Worm (Caenorhabditis elegans) whole organism, young adult: Measurements from ENCODE around the gene stdh-1.

ENCODE experiments used
- F23B12.7 ChIP-seq: sonication (generic microtip); optimal IDR thresholded peaks from 2 replicates; lab custom pipeline; 2017; ENCODE audit warnings: missing genetic modification characterization, mild to moderate bottlenecking, missing compliant biosample characterization, antibody characterized with exemption, moderate library complexity; ENCODE audit not compliant: insufficient read depth
- Y67H2A.10 ChIP-seq: fragments of 200-800 bp; sonication (Bioruptor generic); conservative IDR thresholded peaks from 2 replicates; pipeline ENCODE4 v1.3.6; 2022; ENCODE audit warnings: missing genetic modification reagents, missing genetic modification characterization, missing compliant biosample characterization
- ama-1 ChIP-seq, 3 experiments: fragments of 150-350 bp in 1 of 3; sonication (generic microtip) in 2 of 3; optimal IDR thresholded peaks; 2 replicates each; lab custom pipeline; 2014 to 2018; ENCODE audit warnings: missing biosample characterization in 2 of 3, missing genetic modification characterization in 2 of 3, missing genetic modification reagents in 2 of 3
- attf-3 ChIP-seq: fragments of 200-800 bp; sonication (Bioruptor generic); conservative IDR thresholded peaks from 2 replicates; pipeline ENCODE4 v1.3.6; 2022; ENCODE audit warnings: missing genetic modification reagents, missing genetic modification characterization, missing compliant biosample characterization
- attf-6 ChIP-seq: fragments of 200-800 bp; sonication (Bioruptor generic); IDR thresholded peaks from 2 replicates; pipeline ENCODE4 v1.3.6; 2022; ENCODE audit warnings: missing genetic modification reagents, missing genetic modification characterization, missing compliant biosample characterization
- bed-2 ChIP-seq: fragments of 200-800 bp; sonication (Bioruptor generic); IDR thresholded peaks from 2 replicates; pipeline ENCODE4 v1.3.6; 2022; ENCODE audit warnings: missing genetic modification reagents, missing genetic modification characterization, missing compliant biosample characterization
- cebp-1 ChIP-seq, 2 experiments: fragments of 200-800 bp in 1 of 2; sonication (Bioruptor generic) in 1 of 2; sonication (generic microtip) in 1 of 2; IDR thresholded peaks in 1 of 2; optimal IDR thresholded peaks in 1 of 2; 2 replicates each; pipeline versions ENCODE4 v1.3.6 to Lab custom; 2017 to 2022; ENCODE audit warnings: missing compliant biosample characterization in 2 of 2, missing genetic modification characterization in 2 of 2, mild to moderate bottlenecking in 1 of 2, missing genetic modification reagents in 1 of 2, moderate library complexity in 1 of 2
- ceh-40 ChIP-seq: fragments of 200-800 bp; sonication (Bioruptor generic); IDR thresholded peaks from 2 replicates; pipeline ENCODE4 v1.3.6; 2022; ENCODE audit warnings: missing genetic modification characterization, missing compliant biosample characterization
- ceh-91 ChIP-seq: fragments of 200-800 bp; sonication (Bioruptor generic); IDR thresholded peaks from 2 replicates; pipeline ENCODE4 v1.3.6; 2022; ENCODE audit warnings: missing genetic modification reagents, missing genetic modification characterization, missing compliant biosample characterization
- chd-7 ChIP-seq: sonication (generic microtip); optimal IDR thresholded peaks from 2 replicates; lab custom pipeline; 2016; ENCODE audit warnings: mild to moderate bottlenecking, missing genetic modification characterization, moderate library complexity, missing compliant biosample characterization
- dox-1 ChIP-seq: fragments of 200-800 bp; sonication (Bioruptor generic); IDR thresholded peaks from 2 replicates; pipeline ENCODE4 v1.3.6; 2022; ENCODE audit warnings: missing genetic modification reagents, missing genetic modification characterization, missing compliant biosample characterization
- dpff-1 ChIP-seq: sonication (generic microtip); optimal IDR thresholded peaks from 2 replicates; lab custom pipeline; 2017; ENCODE audit warnings: mild to moderate bottlenecking, missing genetic modification characterization, missing compliant biosample characterization
- efl-1 ChIP-seq: fragments of 150-350 bp; optimal IDR thresholded peaks from 2 replicates; lab custom pipeline; 2014; ENCODE audit warnings: missing biosample characterization, missing genetic modification reagents, missing genetic modification characterization
- egl-18 ChIP-seq: fragments of 200-800 bp; sonication (Bioruptor generic); IDR thresholded peaks from 2 replicates; pipeline ENCODE4 v1.3.6; 2022; ENCODE audit warnings: missing genetic modification reagents, missing genetic modification characterization, missing compliant biosample characterization
- ekl-4 ChIP-seq: fragments of 200-800 bp; sonication (Bioruptor generic); IDR thresholded peaks from 2 replicates; pipeline ENCODE4 v1.3.6; 2022; ENCODE audit warnings: missing genetic modification reagents, missing genetic modification characterization, missing compliant biosample characterization
- ets-4 ChIP-seq: fragments of 200-800 bp; sonication (Bioruptor generic); optimal IDR thresholded peaks from 2 replicates; lab custom pipeline; 2018; ENCODE audit warnings: mild to moderate bottlenecking, missing genetic modification characterization, missing compliant biosample characterization
- fkh-3 ChIP-seq: sonication (generic microtip); optimal IDR thresholded peaks from 2 replicates; lab custom pipeline; 2016; ENCODE audit warnings: mild to moderate bottlenecking, missing genetic modification characterization, missing compliant biosample characterization
- him-1 ChIP-seq: sonication (generic microtip); optimal IDR thresholded peaks from 2 replicates; lab custom pipeline; 2016; ENCODE audit warnings: missing genotype, missing genetic modification reagents, missing genetic modification characterization, missing compliant biosample characterization
- hlh-26 ChIP-seq: fragments of 200-800 bp; sonication (Bioruptor generic); conservative IDR thresholded peaks from 2 replicates; pipeline ENCODE4 v1.3.6; 2022; ENCODE audit warnings: missing genetic modification reagents, missing genetic modification characterization, missing compliant biosample characterization
- lsy-27 ChIP-seq: sonication (generic microtip); optimal IDR thresholded peaks from 2 replicates; lab custom pipeline; 2017; ENCODE audit warnings: missing genetic modification characterization, mild to moderate bottlenecking, missing compliant biosample characterization, antibody characterized with exemption, missing genotype, borderline replicate concordance; ENCODE audit not compliant: insufficient read depth
- madf-6 ChIP-seq: fragments of 200-800 bp; sonication (Bioruptor generic); IDR thresholded peaks from 2 replicates; pipeline ENCODE4 v1.3.6; 2022; ENCODE audit warnings: missing genetic modification reagents, missing genetic modification characterization, missing compliant biosample characterization
- nfya-2 ChIP-seq: fragments of 200-800 bp; sonication (Bioruptor generic); IDR thresholded peaks from 2 replicates; pipeline ENCODE4 v1.3.6; 2022; ENCODE audit warnings: missing genetic modification reagents, missing genetic modification characterization, missing compliant biosample characterization
- pbrm-1 ChIP-seq: fragments of 200-800 bp; sonication (Bioruptor generic); IDR thresholded peaks from 2 replicates; pipeline ENCODE4 v1.3.6; 2022; ENCODE audit warnings: missing genetic modification reagents, missing genetic modification characterization, missing compliant biosample characterization
- pha-4 ChIP-seq: fragments of 150-350 bp; sonication (generic microtip); optimal IDR thresholded peaks from 2 replicates; lab custom pipeline; 2014; ENCODE audit warnings: missing biosample characterization, missing genetic modification reagents, missing genetic modification characterization
- rcor-1 ChIP-seq: fragments of 200-800 bp; sonication (Bioruptor generic); IDR thresholded peaks from 2 replicates; pipeline ENCODE4 v1.3.6; 2022; ENCODE audit warnings: missing genetic modification reagents, missing genetic modification characterization, missing compliant biosample characterization
- repo-1 ChIP-seq: sonication (generic microtip); optimal IDR thresholded peaks from 2 replicates; lab custom pipeline; 2017; ENCODE audit warnings: mild to moderate bottlenecking, missing genetic modification characterization, missing compliant biosample characterization
- rpc-1 ChIP-seq, 2 experiments: fragments of 150-350 bp in 1 of 2; sonication (generic microtip) in 1 of 2; optimal IDR thresholded peaks; 2 replicates each; lab custom pipeline; 2014 to 2018; ENCODE audit warnings: missing biosample characterization in 1 of 2, missing genetic modification characterization in 1 of 2, missing genetic modification reagents in 1 of 2, missing genotype in 1 of 2
- sea-2 ChIP-seq: fragments of 200-800 bp; sonication (Bioruptor generic); IDR thresholded peaks from 2 replicates; pipeline ENCODE4 v1.3.6; 2022; ENCODE audit warnings: missing genetic modification characterization, missing compliant biosample characterization
- snpc-1.3 ChIP-seq: sonication (generic microtip); optimal IDR thresholded peaks from 2 replicates; lab custom pipeline; 2017; ENCODE audit warnings: missing genetic modification characterization, mild to moderate bottlenecking, missing compliant biosample characterization, antibody characterized with exemption, moderate library complexity, missing genotype, missing genetic modification reagents; ENCODE audit not compliant: insufficient read depth
- snpc-3.4 ChIP-seq: sonication (generic microtip); optimal IDR thresholded peaks from 2 replicates; lab custom pipeline; 2017; ENCODE audit warnings: missing genetic modification characterization, mild to moderate bottlenecking, missing compliant biosample characterization, antibody characterized with exemption, moderate library complexity, missing genotype, missing genetic modification reagents
- snpc-4 ChIP-seq, 5 experiments: fragments of 150-350 bp in 1 of 5; sonication (generic microtip) in 4 of 5; optimal IDR thresholded peaks; 2 replicates each; lab custom pipeline; 2014 to 2018; ENCODE audit warnings: missing genetic modification characterization in 5 of 5, missing biosample characterization in 3 of 5, antibody characterized with exemption in 2 of 5, mild to moderate bottlenecking in 2 of 5, missing compliant biosample characterization in 2 of 5, missing genotype in 2 of 5, moderate library complexity in 2 of 5, missing genetic modification reagents in 1 of 5
- sptf-2 ChIP-seq: fragments of 200-800 bp; sonication (Bioruptor generic); optimal IDR thresholded peaks from 2 replicates; lab custom pipeline; 2018; ENCODE audit warnings: mild to moderate bottlenecking, missing genetic modification characterization, missing compliant biosample characterization
- xnd-1 ChIP-seq: sonication (generic microtip); optimal IDR thresholded peaks from 2 replicates; lab custom pipeline; 2016; ENCODE audit warnings: missing genotype, missing genetic modification reagents, missing genetic modification characterization, missing compliant biosample characterization
- zim-3 ChIP-seq: sonication (generic microtip); optimal IDR thresholded peaks from 2 replicates; lab custom pipeline; 2017; ENCODE audit warnings: mild to moderate bottlenecking, missing genetic modification characterization, moderate library complexity, missing compliant biosample characterization
- ztf-28 ChIP-seq: fragments of 200-800 bp; sonication (Bioruptor generic); IDR thresholded peaks from 2 replicates; pipeline ENCODE4 v1.3.6; 2022; ENCODE audit warnings: missing genetic modification reagents, missing genetic modification characterization, missing compliant biosample characterization
- ztf-6 ChIP-seq: fragments of 200-800 bp; sonication (Bioruptor generic); IDR thresholded peaks from 2 replicates; pipeline ENCODE4 v1.3.6; 2022; ENCODE audit warnings: missing genetic modification reagents, missing genetic modification characterization, missing compliant biosample characterization

Gene stdh-1

ce11 chrV:13920730-13921129 is 14.4 kb downstream of the stdh-1 start, which contains the start of gene srx-42:
TSS of gene srx-42 (plus strand) at chrV:13921030.
- TF ChIP-seq F23B12.7 (tag; lab: Kevin White, UChicago) = no peak
- no peak for TF ChIP-seq ets-4 (GFP tag; lab: Kevin White, UChicago)
- TF ChIP-seq ama-1 (optimal IDR thresholded peaks at IDR 0.05; lab: Kevin White, UChicago) = no peak
- no peak for TF ChIP-seq ama-1 (GFP tag; optimal IDR thresholded peaks at IDR 0.05; lab: Kevin White, UChicago)

ce11 chrV:13923851-13924250 is 17.6 kb downstream of the stdh-1 start, which contains the start of gene srxa-11:
TSS of gene srxa-11 (plus strand) at chrV:13924151.
- TF ChIP-seq xnd-1 (tag; lab: Kevin White, UChicago) = no peak
- TF ChIP-seq dox-1 (GFP tag; lab: Robert Waterston, UW) = no peak
- no peak for TF ChIP-seq hlh-26 (GFP tag; lab: Robert Waterston, UW)
- TF ChIP-seq snpc-1.3 (tag; lab: Kevin White, UChicago) = no peak
- TF ChIP-seq ekl-4 (GFP tag; lab: Robert Waterston, UW) = no peak
- TF ChIP-seq sea-2 (GFP tag; lab: Robert Waterston, UW) = no peak
- no peak for TF ChIP-seq Y67H2A.10 (GFP tag; lab: Robert Waterston, UW)
- TF ChIP-seq him-1 (tag; lab: Kevin White, UChicago) = no peak
- TF ChIP-seq ztf-6 (GFP tag; lab: Robert Waterston, UW) = no peak
- TF ChIP-seq efl-1 = no peak
- TF ChIP-seq, all 124 proteins: peak for 0

- TF ChIP-seq dpff-1 (tag; lab: Kevin White, UChicago) = no peak
Measured at ce11 chrV:13926398-13926797, 20.1 kb downstream of the stdh-1 start, which contains the start of gene srxa-12. TSS of gene srxa-12 (plus strand) at chrV:13926698.

- TF ChIP-seq egl-18 = no peak
- no peak for TF ChIP-seq ztf-28 (GFP tag; lab: Robert Waterston, UW)
- no peak for TF ChIP-seq rpc-1 (optimal IDR thresholded peaks at IDR 0.05; lab: Kevin White, UChicago)
- no peak for TF ChIP-seq rpc-1 (tag; optimal IDR thresholded peaks at IDR 0.05; lab: Kevin White, UChicago)
- no peak for TF ChIP-seq chd-7 (tag; lab: Kevin White, UChicago)
- no peak for TF ChIP-seq efl-1
- no peak for TF ChIP-seq fkh-3 (tag; lab: Kevin White, UChicago)
- TF ChIP-seq sptf-2 = no peak
- no peak for TF ChIP-seq cebp-1 (GFP tag; IDR thresholded peaks at IDR 0.05; lab: Robert Waterston, UW)
- no peak for TF ChIP-seq cebp-1 (tag; optimal IDR thresholded peaks at IDR 0.05; lab: Kevin White, UChicago)
- no peak for TF ChIP-seq madf-6
- no peak for TF ChIP-seq pbrm-1 (GFP tag; lab: Robert Waterston, UW)
- no peak for TF ChIP-seq attf-6 (GFP tag; lab: Robert Waterston, UW)
- TF ChIP-seq repo-1 (tag; lab: Kevin White, UChicago) = no peak
- TF ChIP-seq lsy-27 = no peak
- no peak for TF ChIP-seq zim-3 (tag; lab: Kevin White, UChicago)
Measured at ce11 chrV:13929503-13929902, 23.2 kb downstream of the stdh-1 start, which contains the start of gene srxa-13. TSS of gene srxa-13 (plus strand) at chrV:13929803.

- no peak for TF ChIP-seq rcor-1 (GFP tag; lab: Robert Waterston, UW)
- no peak for TF ChIP-seq snpc-4 (GFP tag; optimal IDR thresholded peaks at IDR 0.05; lab: Kevin White, UChicago)
- TF ChIP-seq snpc-4 (tag; optimal IDR thresholded peaks at IDR 0.05; lab: Kevin White, UChicago) = no peak
- TF ChIP-seq nfya-2 (GFP tag; lab: Robert Waterston, UW) = no peak
- TF ChIP-seq zim-3 (tag; lab: Kevin White, UChicago) = no peak
- no peak for TF ChIP-seq snpc-1.3 (tag; lab: Kevin White, UChicago)
- TF ChIP-seq pha-4 = no peak
- no peak for TF ChIP-seq snpc-3.4 (tag; lab: Kevin White, UChicago)
- no peak for TF ChIP-seq ceh-91 (GFP tag; lab: Robert Waterston, UW)
- TF ChIP-seq ceh-40 (GFP tag; lab: Robert Waterston, UW) = no peak
- TF ChIP-seq attf-3 (GFP tag; lab: Robert Waterston, UW) = no peak
- TF ChIP-seq bed-2 (GFP tag; lab: Robert Waterston, UW) = no peak
Measured at ce11 chrV:13931225-13931624, 24.9 kb downstream of the stdh-1 start, which contains the start of gene C06B3.16. TSS of gene C06B3.16 (plus strand) at chrV:13931525.
